Worm (Caenorhabditis elegans) whole organism, mixed stage, embryonic: ENCODE measurements around the gene F49F1.7.

Experiments used
- bed-3 ChIP-seq: fragments of 200-800 bp; sonication (Bioruptor generic); optimal IDR thresholded peaks from 3 replicates; lab custom pipeline; 2018; ENCODE audit warnings: mild to moderate bottlenecking, missing genetic modification characterization, moderate library complexity, missing compliant biosample characterization
- blmp-1 ChIP-seq: fragments of 150-350 bp; optimal IDR thresholded peaks from 2 replicates; lab custom pipeline; 2014; ENCODE audit warnings: missing biosample characterization, missing genetic modification characterization
- lin-13 ChIP-seq: fragments of 150-350 bp; optimal IDR thresholded peaks from 2 replicates; lab custom pipeline; 2014; ENCODE audit warnings: missing biosample characterization, missing genetic modification characterization
- nhr-2 ChIP-seq: fragments of 150-350 bp; optimal IDR thresholded peaks from 2 replicates; lab custom pipeline; 2014; ENCODE audit warnings: missing biosample characterization, missing genetic modification characterization
- nhr-76 ChIP-seq: sonication (generic microtip); optimal IDR thresholded peaks from 2 replicates; lab custom pipeline; 2017; ENCODE audit warnings: missing biosample characterization, missing genetic modification characterization
- pha-4 ChIP-seq: fragments of 150-350 bp; optimal IDR thresholded peaks from 2 replicates; lab custom pipeline; 2018; ENCODE audit warnings: missing biosample characterization, missing genetic modification reagents, missing genetic modification characterization
- tbx-8 ChIP-seq: fragments of 200-800 bp; sonication (Bioruptor generic); optimal IDR thresholded peaks from 2 replicates; lab custom pipeline; 2018; ENCODE audit warnings: mild to moderate bottlenecking, missing genetic modification characterization, moderate library complexity, missing compliant biosample characterization
- unc-62 ChIP-seq: fragments of 150-350 bp; optimal IDR thresholded peaks from 2 replicates; lab custom pipeline; 2014; ENCODE audit warnings: missing biosample characterization, missing genetic modification reagents, missing genetic modification characterization
- ztf-11 ChIP-seq: fragments of 150-350 bp; optimal IDR thresholded peaks from 2 replicates; lab custom pipeline; 2014; ENCODE audit warnings: missing biosample characterization, missing genetic modification characterization

ce11 chrIV:4120263-4120662, 5.3 kb downstream of the F49F1.7 start, which contains the start of gene F49F1.5:
- TF ChIP-seq unc-62 = no peak
- TF ChIP-seq nhr-2 = no peak
- no peak for TF ChIP-seq nhr-76
- TF ChIP-seq bed-3 (GFP tag; lab: Kevin White, UChicago) = no peak
- TF ChIP-seq lin-13 (tag; lab: Kevin White, UChicago) = no peak
- no peak for TF ChIP-seq blmp-1 (tag; lab: Kevin White, UChicago)
- no peak for TF ChIP-seq ztf-11 (tag; lab: Kevin White, UChicago)
- TF ChIP-seq tbx-8 = no peak
- TF ChIP-seq pha-4 = no peak
